Worm (Caenorhabditis elegans): ENCODE results near the gene Y62H9A.14.

The Y62H9A.14 gene

DNA sequence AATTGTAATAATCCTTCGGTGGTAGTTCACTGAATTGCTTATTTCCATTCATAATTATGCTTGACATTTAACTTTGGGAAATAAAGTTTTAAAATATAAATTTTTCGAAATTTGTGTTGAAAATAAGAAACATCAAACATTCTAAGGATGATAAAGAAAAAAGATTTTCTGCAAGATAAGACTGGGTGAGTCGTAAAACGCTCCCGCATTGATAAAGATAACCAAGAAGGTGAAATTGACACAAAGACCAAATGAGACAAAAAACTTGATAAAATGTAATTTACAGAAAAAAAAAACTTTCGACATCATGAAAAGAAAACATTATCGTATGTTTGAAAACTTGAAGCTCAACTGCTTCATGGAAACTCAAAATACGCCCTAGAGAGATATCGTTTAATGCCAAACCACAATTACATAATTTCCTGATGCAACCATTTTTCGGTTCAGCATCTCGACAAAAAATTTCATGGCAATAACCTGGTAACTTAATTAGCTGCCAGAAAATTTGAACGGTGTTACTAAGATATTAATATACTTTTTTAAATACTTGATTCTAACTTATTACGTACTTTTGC lies 47.1 kb downstream of the Y62H9A.14 start (continued):
- no peak for TF ChIP-seq nhr-12 (tag; optimal IDR thresholded peaks at IDR 0.05)

DNA sequence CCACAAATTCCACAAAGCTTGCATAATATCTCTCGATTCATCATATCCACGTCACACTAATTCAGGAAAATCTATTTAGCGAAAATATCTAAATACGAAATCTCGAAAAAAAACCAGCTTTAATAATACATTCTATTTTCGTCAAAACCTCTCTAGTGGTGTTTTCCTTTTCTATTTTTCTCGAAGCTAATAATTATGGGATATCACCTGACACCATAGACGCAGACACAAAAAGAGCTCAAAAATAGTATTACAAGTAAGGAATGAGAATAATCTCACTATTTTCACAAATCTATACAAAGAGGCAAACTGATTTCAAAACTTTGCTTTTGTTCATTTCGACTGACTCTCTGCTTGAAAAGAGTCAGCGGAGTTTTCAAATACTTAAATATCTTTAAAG lies 48.1 kb downstream of the Y62H9A.14 start:
- peak; percentile 21 for TF ChIP-seq pax-3 (tag; optimal IDR thresholded peaks at IDR 0.05)
- TF ChIP-seq lin-14 (GFP tag; optimal IDR thresholded peaks at IDR 0.05) = peak; percentile 26
- TF ChIP-seq dsc-1 (tag; optimal IDR thresholded peaks at IDR 0.05) = peak; percentile 77
- peak; percentile 1 for TF ChIP-seq mep-1 (tag; optimal IDR thresholded peaks at IDR 0.05)
- no peak for TF ChIP-seq ceh-82 (tag; optimal IDR thresholded peaks at IDR 0.05)
- TF ChIP-seq nhr-47 (tag; optimal IDR thresholded peaks at IDR 0.05) = peak; percentile 27
- TF ChIP-seq xbp-1 (tag; optimal IDR thresholded peaks at IDR 0.05) = peak; percentile 0
- no peak for TF ChIP-seq elt-3 (tag; optimal IDR thresholded peaks at IDR 0.05)
- TF ChIP-seq efl-1 (optimal IDR thresholded peaks at IDR 0.05) = no peak
- TF ChIP-seq efl-1 (GFP tag; optimal IDR thresholded peaks at IDR 0.05 in 1 of 2) = no peak
- TF ChIP-seq nhr-237 (tag; optimal IDR thresholded peaks at IDR 0.05) = peak; percentile 19
- TF ChIP-seq snu-23 (GFP tag; optimal IDR thresholded peaks at IDR 0.05) = peak; percentile 4
- TF ChIP-seq fkh-8 (tag; optimal IDR thresholded peaks at IDR 0.05) = peak; percentile 81
- peak; percentile 4 for TF ChIP-seq blmp-1 (tag; optimal IDR thresholded peaks at IDR 0.05)
- peak; percentile 42 for TF ChIP-seq nhr-71 (tag; optimal IDR thresholded peaks at IDR 0.05)
- TF ChIP-seq efl-3 (GFP tag; optimal IDR thresholded peaks at IDR 0.05) = no peak
- no peak for TF ChIP-seq C16A3.4 (tag; optimal IDR thresholded peaks at IDR 0.05)

DNA sequence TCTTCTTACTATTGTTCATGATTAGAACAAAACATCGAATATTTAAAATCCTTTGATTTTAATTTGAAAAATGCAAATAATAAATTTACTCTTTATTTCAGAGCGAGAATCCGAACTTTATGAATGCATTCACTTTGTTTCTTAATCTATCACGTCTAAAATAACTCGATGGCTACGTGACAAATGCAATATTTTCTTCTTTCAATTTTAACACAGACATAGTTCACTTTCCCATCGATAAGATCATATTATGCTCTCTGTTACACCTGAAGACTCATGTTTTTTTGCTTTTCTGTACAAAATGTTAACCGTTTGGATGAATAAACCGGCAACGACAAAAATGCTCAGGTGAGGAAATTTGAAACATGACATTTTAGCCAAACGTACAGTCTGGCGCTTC lies 48.5 kb downstream of the Y62H9A.14 start:
- peak; percentile 60 for TF ChIP-seq nhr-85 (tag)
- no peak for TF ChIP-seq unc-62 (GFP tag; optimal IDR thresholded peaks at IDR 0.05)
- TF ChIP-seq efl-1 (optimal IDR thresholded peaks at IDR 0.05) = no peak
- TF ChIP-seq efl-1 (GFP tag; optimal IDR thresholded peaks at IDR 0.05 in 1 of 2) = peak in 1 of 2 experiments; percentile 19
- no peak for TF ChIP-seq pag-3 (tag; optimal IDR thresholded peaks at IDR 0.05; ENCODE audit: borderline replicate concordance, insufficient read depth)
- no peak for TF ChIP-seq sptf-1 (tag; optimal IDR thresholded peaks at IDR 0.05)
- no peak for TF ChIP-seq zag-1 (tag; optimal IDR thresholded peaks at IDR 0.05)
- TF ChIP-seq lin-35 (GFP tag; optimal IDR thresholded peaks at IDR 0.05) = no peak

DNA sequence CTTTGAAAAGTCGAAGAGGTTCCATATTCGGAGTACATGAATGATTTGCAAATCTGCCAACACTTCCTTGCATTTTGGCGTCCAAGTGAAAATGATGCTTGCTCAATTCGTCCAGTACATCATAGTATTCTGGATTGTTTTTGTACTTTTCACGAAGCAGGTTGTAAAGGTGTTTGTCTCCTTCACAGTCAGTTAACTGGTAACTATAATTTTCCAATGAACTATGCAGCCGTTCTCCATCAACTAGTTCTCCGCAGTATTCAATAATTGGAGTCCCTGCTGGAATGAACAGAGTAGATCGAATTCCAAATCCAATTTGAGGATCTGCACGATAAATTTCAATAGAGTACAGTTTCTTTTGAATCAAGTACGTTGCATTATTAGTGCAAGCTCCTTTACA lies 50.3 kb downstream of the Y62H9A.14 start:
- TF ChIP-seq xbp-1 (tag; optimal IDR thresholded peaks at IDR 0.05) = no peak
- TF ChIP-seq hlh-17 (GFP tag; optimal IDR thresholded peaks at IDR 0.05; ENCODE audit: borderline replicate concordance) = no peak
- TF ChIP-seq dpl-1 (GFP tag; optimal IDR thresholded peaks at IDR 0.05) = no peak
- no peak for TF ChIP-seq sox-4 (tag; optimal IDR thresholded peaks at IDR 0.05)
- TF ChIP-seq nhr-11 (tag; optimal IDR thresholded peaks at IDR 0.05) = no peak
- no peak for TF ChIP-seq lin-39 (tag; optimal IDR thresholded peaks at IDR 0.05)
- no peak for TF ChIP-seq ceh-82 (tag; optimal IDR thresholded peaks at IDR 0.05)
- no peak for TF ChIP-seq nhr-47 (tag; optimal IDR thresholded peaks at IDR 0.05)
- TF ChIP-seq ces-1 (GFP tag; optimal IDR thresholded peaks at IDR 0.05) = no peak
- no peak for TF ChIP-seq lin-13 (GFP tag; optimal IDR thresholded peaks at IDR 0.05)
- TF ChIP-seq mab-9 (GFP tag; IDR thresholded peaks at IDR 0.05) = no peak
- no peak for TF ChIP-seq lsy-2 (tag; optimal IDR thresholded peaks at IDR 0.05)
- no peak for TF ChIP-seq C04F5.9 (tag; optimal IDR thresholded peaks at IDR 0.05)
- no peak for TF ChIP-seq dsc-1 (tag; optimal IDR thresholded peaks at IDR 0.05)
- no peak for TF ChIP-seq elt-3 (tag; optimal IDR thresholded peaks at IDR 0.05)
- no peak for TF ChIP-seq fkh-10 (GFP tag; optimal IDR thresholded peaks at IDR 0.05)
- no peak for TF ChIP-seq mep-1 (tag; optimal IDR thresholded peaks at IDR 0.05)
- TF ChIP-seq zag-1 (tag; optimal IDR thresholded peaks at IDR 0.05) = no peak
- no peak for TF ChIP-seq unc-30 (tag; optimal IDR thresholded peaks at IDR 0.05)
- TF ChIP-seq C34B4.2 (tag; optimal IDR thresholded peaks at IDR 0.05) = no peak

Measured in whole organism, L1 larva.